Worm (Caenorhabditis elegans) whole organism, L4 larva: ENCODE results near the gene C05G5.7.

Experiments used
- R02D3.7 ChIP-seq: fragments of 150-350 bp; sonication (generic microtip); optimal IDR thresholded peaks from 3 replicates; lab custom pipeline; 2014; ENCODE audit warnings: missing biosample characterization, missing genetic modification characterization
- ama-1 ChIP-seq: fragments of 150-350 bp; optimal IDR thresholded peaks from 2 replicates; lab custom pipeline; 2014; ENCODE audit warnings: inconsistent platforms, mixed read lengths
- attf-4 ChIP-seq: sonication (generic microtip); optimal IDR thresholded peaks from 3 replicates; lab custom pipeline; 2017; ENCODE audit warnings: missing biosample characterization, missing genetic modification characterization
- daf-19 ChIP-seq: fragments of 200-800 bp; sonication (Bioruptor generic); conservative IDR thresholded peaks from 2 replicates; pipeline ENCODE4 v1.3.6; 2022; ENCODE audit warnings: missing genetic modification characterization, missing compliant biosample characterization
- lsy-2 ChIP-seq, 2 experiments: fragments of 150-350 bp in 1 of 2; sonication (generic microtip) in 1 of 2; optimal IDR thresholded peaks; 2 replicates each; lab custom pipeline; 2014 to 2017; ENCODE audit warnings: missing biosample characterization in 2 of 2, missing genetic modification characterization in 2 of 2
- nhr-25 ChIP-seq: sonication (generic microtip); optimal IDR thresholded peaks from 2 replicates; lab custom pipeline; 2017; ENCODE audit warnings: missing genetic modification characterization, mild to moderate bottlenecking, missing compliant biosample characterization, antibody characterized with exemption, moderate library complexity, borderline replicate concordance; ENCODE audit not compliant: insufficient read depth
- skn-1 ChIP-seq: fragments of 150-350 bp; optimal IDR thresholded peaks from 2 replicates; lab custom pipeline; 2014; ENCODE audit warnings: missing biosample characterization, missing genetic modification characterization

ce11 chrX:14715459-14715858 lies 28.1 kb downstream of the C05G5.7 start:
- TF ChIP-seq lsy-2 (tag; optimal IDR thresholded peaks at IDR 0.05; lab: Kevin White, UChicago) (no peak), nhr-25 (tag; lab: Kevin White, UChicago) (no peak), skn-1 (tag; lab: Kevin White, UChicago) (no peak), R02D3.7 (tag; lab: Kevin White, UChicago) (no peak), attf-4 (no peak), daf-19 (GFP tag; lab: Robert Waterston, UW) (no peak), ama-1 (lab: Kevin White, UChicago) (no peak)
